Worm (Caenorhabditis elegans): Measurements from ENCODE around the gene clec-7.
"Not testable (repeated sequence)": the region's sequence is repeated elsewhere in the genome, so short reads cannot be mapped to it uniquely, and the experiment has no call there.

clec-7 gene

ce11 chrV:7326928-7327327 is 1.3 kb upstream of the clec-7 start, which contains the start of gene F10G2.4:
Gene F10G2.4 (plus strand): TSS chrV:7327228.
- TF ChIP-seq aptf-3 (GFP tag; IDR thresholded peaks at IDR 0.05) (no peak), let-526 (GFP tag; IDR thresholded peaks at IDR 0.05) (no peak), ztf-26 (tag; optimal IDR thresholded peaks at IDR 0.05) (no peak), F49E8.2 (tag; optimal IDR thresholded peaks at IDR 0.05; ENCODE audit: insufficient read depth) (no peak), athp-1 (tag; optimal IDR thresholded peaks at IDR 0.05) (no peak), lin-54 (GFP tag; optimal IDR thresholded peaks at IDR 0.05) (no peak), dox-1 (GFP tag; IDR thresholded peaks at IDR 0.05) (no peak), Y56A3A.18 (GFP tag; IDR thresholded peaks at IDR 0.05) (no peak), F57C9.4 (tag; optimal IDR thresholded peaks at IDR 0.05) (no peak), ceh-79 (tag; optimal IDR thresholded peaks at IDR 0.05) (no peak), nhr-179 (tag; optimal IDR thresholded peaks at IDR 0.05) (no peak), efl-1 (GFP tag; optimal IDR thresholded peaks at IDR 0.05) (no peak), hmg-1.2 (GFP tag; IDR thresholded peaks at IDR 0.05) (no peak), nfyb-1 (GFP tag; IDR thresholded peaks at IDR 0.05) (no peak), F37B4.10 (GFP tag; IDR thresholded peaks at IDR 0.05) (no peak), hsf-1 (GFP tag; IDR thresholded peaks at IDR 0.05) (no peak), cebp-1 (GFP tag; IDR thresholded peaks at IDR 0.05) (no peak), cebp-1 (tag; optimal IDR thresholded peaks at IDR 0.05) (no peak), ceh-58 (GFP tag; IDR thresholded peaks at IDR 0.05) (no peak), lin-26 (GFP tag; IDR thresholded peaks at IDR 0.05) (no peak)

DNA sequence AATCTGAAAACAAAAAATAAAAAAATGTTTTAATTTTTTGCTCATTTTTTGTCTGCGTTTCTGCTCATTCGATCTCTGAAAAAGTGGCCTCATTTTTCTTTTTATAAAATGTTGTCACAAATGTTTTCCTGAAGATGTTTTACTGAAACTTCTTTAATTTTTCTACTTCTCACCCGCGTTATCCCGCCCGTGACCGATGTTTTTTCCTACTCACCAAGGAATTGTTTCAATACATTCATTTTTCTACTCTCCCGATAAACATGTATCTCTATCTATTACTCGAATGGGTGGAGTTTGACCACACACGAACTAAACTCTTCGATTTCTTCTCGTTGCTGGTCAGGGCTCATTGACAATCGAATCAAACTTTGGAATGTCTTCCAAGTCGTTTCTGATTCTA is 2.7 kb downstream of the clec-7 start, which contains the start of gene F10G2.2:
TSS of gene F10G2.2 (plus strand) at position 301 of the 400 bp plus-strand sequence.
- TF ChIP-seq lin-26 (GFP tag; IDR thresholded peaks at IDR 0.05) = no peak
- no peak for TF ChIP-seq bed-1 (GFP tag; IDR thresholded peaks at IDR 0.05)
- TF ChIP-seq efl-1 (GFP tag; optimal IDR thresholded peaks at IDR 0.05) = no peak
- no peak for TF ChIP-seq chd-7 (tag; optimal IDR thresholded peaks at IDR 0.05)
- TF ChIP-seq ztf-6 (GFP tag; IDR thresholded peaks at IDR 0.05) = no peak
- TF ChIP-seq dpl-1 (GFP tag; optimal IDR thresholded peaks at IDR 0.05) = no peak

- TF ChIP-seq T26A5.8 (tag; optimal IDR thresholded peaks at IDR 0.05) (no peak), tbx-9 (tag; optimal IDR thresholded peaks at IDR 0.05; ENCODE audit: borderline replicate concordance) (no peak), F57A8.1 (GFP tag; optimal IDR thresholded peaks at IDR 0.05) (no peak)
These were observed 4.1 kb downstream of the clec-7 start, which contains the start of gene F10G2.1 for ce11 chrV:7332253-7332652. Gene F10G2.1 (plus strand): TSS chrV:7332553.

ce11 chrV:7337218-7337617 is 9.0 kb downstream of the clec-7 start, which contains the start of gene F10G2.7:
Gene F10G2.7 (minus strand): TSS chrV:7337318.
- TF ChIP-seq mxl-1 (tag; optimal IDR thresholded peaks at IDR 0.05); hmg-20 (GFP tag; IDR thresholded peaks at IDR 0.05); egrh-3 (GFP tag; IDR thresholded peaks at IDR 0.05): not testable (repeated sequence)

DNA sequence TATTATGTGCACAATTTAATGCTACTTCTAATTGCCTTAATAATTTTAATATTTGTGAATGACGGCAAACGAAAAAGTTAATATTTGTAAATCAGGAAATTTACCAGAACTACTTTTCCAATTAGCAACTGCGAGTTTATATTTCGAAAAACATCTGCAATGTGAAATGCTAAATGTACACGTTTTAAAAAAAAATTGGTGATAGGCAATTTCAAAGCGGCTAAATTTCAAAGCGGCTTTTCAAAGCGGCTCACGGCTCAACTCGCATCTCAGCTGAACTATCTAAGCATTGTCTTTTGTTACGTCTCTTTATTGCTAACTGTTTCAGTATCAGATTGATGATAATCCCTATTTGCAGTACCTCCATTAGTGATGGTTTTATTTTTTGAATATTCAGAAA is 11.6 kb downstream of the clec-7 start, which contains the start of gene srh-187:
TSS of gene srh-187 (minus strand) at position 101 of the 400 bp plus-strand sequence.
- TF ChIP-seq sptf-2 (GFP tag; optimal IDR thresholded peaks at IDR 0.05) (no peak), hrde-1 (tag; optimal IDR thresholded peaks at IDR 0.05; ENCODE audit: borderline replicate concordance) (no peak), ztf-18 (tag; optimal IDR thresholded peaks at IDR 0.05) (no peak), ama-1 (optimal IDR thresholded peaks at IDR 0.05) (no peak), ama-1 (GFP tag; optimal IDR thresholded peaks at IDR 0.05) (no peak), Y95B8A.8 (GFP tag; IDR thresholded peaks at IDR 0.05) (no peak), aptf-3 (GFP tag; IDR thresholded peaks at IDR 0.05) (no peak), xnd-1 (tag; optimal IDR thresholded peaks at IDR 0.05) (no peak), ZK185.1 (tag; optimal IDR thresholded peaks at IDR 0.05; ENCODE audit: poor library complexity, severe bottlenecking) (no peak), Y53G8AR.9 (GFP tag; conservative IDR thresholded peaks at IDR 0.05) (no peak), atf-7 (tag; optimal IDR thresholded peaks at IDR 0.05) (no peak), rec-8 (tag; optimal IDR thresholded peaks at IDR 0.05) (no peak), egl-18 (GFP tag; IDR thresholded peaks at IDR 0.05) (no peak), dpff-1 (tag; optimal IDR thresholded peaks at IDR 0.05) (no peak), F22D6.2 (tag; optimal IDR thresholded peaks at IDR 0.05) (no peak)

Measured in whole organism, young adult.